Fruit fly (Drosophila melanogaster): ENCODE measurements around the gene Daao2.

The Daao2 gene

DNA sequence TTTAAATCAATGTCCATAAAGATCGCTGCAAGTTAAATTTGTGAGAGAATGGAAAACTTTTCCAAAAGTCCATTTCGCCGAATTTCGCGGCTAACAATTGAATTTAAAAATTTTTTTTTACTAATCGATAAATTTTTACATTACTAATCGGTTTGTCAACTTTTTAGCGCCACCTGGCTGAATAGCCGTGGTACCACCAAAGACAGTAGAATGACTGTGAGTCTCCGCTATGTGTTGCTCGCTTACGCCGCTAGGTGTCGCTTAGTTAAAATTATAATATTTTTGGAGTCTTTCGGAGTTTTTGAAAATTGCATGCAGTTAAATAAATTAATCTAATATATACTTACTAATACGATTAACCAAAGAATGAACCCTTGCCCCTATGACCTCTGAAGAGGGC is 5.4 kb upstream of the Daao2 start (continued):
- TF ChIP-seq D19B (GFP tag; optimal IDR thresholded peaks at IDR 0.05) (no peak), kay (GFP tag; optimal IDR thresholded peaks at IDR 0.05) (peak; percentile 26), Nf-YA (GFP tag; IDR thresholded peaks at IDR 0.05) (no peak), lola (GFP tag; optimal IDR thresholded peaks at IDR 0.05) (no peak), CG12391 (tag; optimal IDR thresholded peaks at IDR 0.05) (peak; percentile 30), CG10267 (tag; optimal IDR thresholded peaks at IDR 0.05) (peak; percentile 63), shn (GFP tag; optimal IDR thresholded peaks at IDR 0.05) (no peak), seq (GFP tag; IDR thresholded peaks at IDR 0.05) (no peak), bigmax (GFP tag; optimal IDR thresholded peaks at IDR 0.05) (no peak), TFAM (GFP tag; optimal IDR thresholded peaks at IDR 0.05) (no peak), CG6254 (GFP tag; optimal IDR thresholded peaks at IDR 0.05) (no peak), hth (optimal IDR thresholded peaks at IDR 0.05) (no peak), dmrt11E (tag; optimal IDR thresholded peaks at IDR 0.05) (peak; percentile 25), Med (GFP tag) (peak; percentile 92), CG1647 (GFP tag; optimal IDR thresholded peaks at IDR 0.05) (peak; percentile 36), Lim3 (GFP tag; IDR thresholded peaks at IDR 0.05) (no peak), crc (GFP tag; optimal IDR thresholded peaks at IDR 0.05) (no peak), knrl (GFP tag; IDR thresholded peaks at IDR 0.05; ENCODE audit: partially characterized antibody) (peak; percentile 55; the same call in 1 of the 3 replicates), CG7745 (tag; optimal IDR thresholded peaks at IDR 0.05) (no peak), gsb-n (tag; optimal IDR thresholded peaks at IDR 0.05) (peak; percentile 24), Dll (GFP tag; IDR thresholded peaks at IDR 0.05; ENCODE audit: partially characterized antibody) (0 out of 4 replicates have a peak, but pooled peaks have one; percentile 33), CG6813 (GFP tag; optimal IDR thresholded peaks at IDR 0.05) (no peak), tx (GFP tag; optimal IDR thresholded peaks at IDR 0.05) (no peak), Camta (GFP tag; optimal IDR thresholded peaks at IDR 0.05) (peak; percentile 27), NK7.1 (GFP tag; optimal IDR thresholded peaks at IDR 0.05) (no peak), CG33213 (GFP tag; optimal IDR thresholded peaks at IDR 0.05) (peak; percentile 77), CG10654 (GFP tag; optimal IDR thresholded peaks at IDR 0.05) (no peak), cwo (GFP tag; optimal IDR thresholded peaks at IDR 0.05) (no peak), HLH3B (GFP tag; IDR thresholded peaks at IDR 0.05) (no peak), CG10979 (tag; optimal IDR thresholded peaks at IDR 0.05) (peak; percentile 31), Sry-β (GFP tag; optimal IDR thresholded peaks at IDR 0.05) (no peak), CG2120 (GFP tag; optimal IDR thresholded peaks at IDR 0.05) (peak; percentile 51), CG4328 (GFP tag; optimal IDR thresholded peaks at IDR 0.05) (no peak), CG14441 (GFP tag; IDR thresholded peaks at IDR 0.05) (peak; percentile 44; the same call in 1 of the 2 replicates), CG3065 (GFP tag; optimal IDR thresholded peaks at IDR 0.05) (no peak), CG4360 (GFP tag; IDR thresholded peaks at IDR 0.05) (peak; percentile 50), CG14014 (GFP tag; IDR thresholded peaks at IDR 0.05) (0 out of 2 replicates have a peak, but pooled peaks have one; percentile 21), CG11093 (GFP tag; IDR thresholded peaks at IDR 0.05) (no peak), chm (GFP tag; IDR thresholded peaks at IDR 0.05) (no peak), CG2875 (GFP tag; optimal IDR thresholded peaks at IDR 0.05) (no peak), Hand (GFP tag; optimal IDR thresholded peaks at IDR 0.05) (no peak)

DNA sequence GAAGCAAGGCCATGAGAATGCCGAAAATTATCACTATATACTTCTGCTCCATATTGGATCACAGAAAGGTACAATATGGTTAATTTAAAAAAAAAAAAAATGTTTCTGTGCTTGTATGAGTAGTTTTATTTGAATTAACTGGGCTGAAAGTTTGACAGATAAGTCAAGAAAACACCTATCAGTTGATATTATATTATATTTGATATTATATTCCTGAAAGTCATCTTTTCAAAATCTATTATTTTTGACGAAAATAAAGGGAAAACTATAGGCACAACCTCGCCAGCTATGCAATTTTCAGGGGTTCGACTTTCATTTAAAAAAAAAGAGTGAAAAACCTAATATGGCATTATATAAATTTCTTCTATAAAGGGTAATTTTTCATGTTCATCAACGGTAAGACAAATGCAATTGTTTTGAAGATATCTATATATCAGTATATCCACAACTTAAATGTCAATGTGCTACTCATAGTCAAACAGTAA is 4.0 kb upstream of the Daao2 start, which contains the start of the genes nrv2 and CG43610:
Gene nrv2, minus strand, starts transcription at position 101 of the 485 bp plus-strand sequence.
Gene CG43610, plus strand, starts transcription at position 435 of the 485 bp plus-strand sequence.
- TF ChIP-seq CG10209 (GFP tag; optimal IDR thresholded peaks at IDR 0.05): no peak
- no peak for TF ChIP-seq Oaz (GFP tag; IDR thresholded peaks at IDR 0.05)
- no peak for TF ChIP-seq Drgx (GFP tag; IDR thresholded peaks at IDR 0.05)

All from whole organism, embryonic.